Fruit fly (Drosophila melanogaster) S2 (cell line): Measurements from ENCODE around the gene CG10959.

Source experiments
- CG8478 ChIP-seq: fragments of >200 bp; optimal IDR thresholded peaks from 2 replicates; lab custom pipeline; 2018
- CTCF ChIP-seq, 2 experiments: fragments of >200 bp; optimal IDR thresholded peaks; 2 replicates each; lab custom pipeline; 2018

CG10959 gene

DNA sequence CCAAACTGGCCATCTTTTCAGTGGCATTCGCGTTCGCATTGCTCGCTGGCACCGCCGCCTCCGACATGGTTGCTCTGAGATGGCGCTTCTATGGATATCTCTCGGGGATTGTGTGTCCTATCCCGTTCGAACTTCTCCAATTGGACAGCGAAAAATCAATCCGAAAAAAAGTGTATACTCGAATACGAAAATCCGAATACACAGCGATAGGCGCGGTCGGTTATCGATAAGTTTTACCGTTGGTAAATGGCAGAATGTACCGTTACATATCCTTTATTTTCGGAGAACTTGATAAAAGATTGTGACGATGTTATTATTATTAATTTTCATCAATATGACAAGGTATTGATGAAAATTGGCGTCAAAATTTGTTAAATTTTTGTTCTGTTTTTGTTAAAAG, 3.5 kb downstream of the CG10959 start, which contains the start of gene Gbeta5:
TSS of gene Gbeta5 (minus strand) at position 199 of the 400 bp plus-strand sequence.
- TF ChIP-seq CTCF (optimal IDR thresholded peaks at IDR 0.05; lab: Kevin White, UChicago) (no peak), CG8478 (lab: Kevin White, UChicago) (no peak)

DNA sequence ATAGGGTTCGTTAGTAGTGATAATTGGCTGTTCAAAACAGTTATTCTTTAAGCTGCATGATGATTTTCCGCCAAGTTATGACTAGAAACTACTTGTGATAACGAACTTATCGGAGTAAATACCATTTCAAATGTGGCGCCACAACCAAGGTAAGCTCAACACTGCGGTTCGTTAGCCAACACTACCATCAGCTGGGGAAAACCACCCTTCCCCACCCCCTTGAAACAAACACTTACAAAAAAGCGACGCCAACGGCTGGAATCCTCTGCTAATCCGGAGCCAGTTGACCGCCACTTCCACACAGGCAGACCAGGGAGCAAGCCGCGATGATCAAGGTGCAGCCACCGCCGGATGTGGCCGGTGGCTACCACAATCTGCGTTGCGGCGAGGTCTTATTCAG, 4.1 kb downstream of the CG10959 start, which contains the start of gene CG18262:
TSS of gene CG18262 (plus strand) at position 231 of the 400 bp plus-strand sequence.
- TF ChIP-seq CTCF (optimal IDR thresholded peaks at IDR 0.05; lab: Kevin White, UChicago) (no peak), CG8478 (lab: Kevin White, UChicago) (no peak)

DNA sequence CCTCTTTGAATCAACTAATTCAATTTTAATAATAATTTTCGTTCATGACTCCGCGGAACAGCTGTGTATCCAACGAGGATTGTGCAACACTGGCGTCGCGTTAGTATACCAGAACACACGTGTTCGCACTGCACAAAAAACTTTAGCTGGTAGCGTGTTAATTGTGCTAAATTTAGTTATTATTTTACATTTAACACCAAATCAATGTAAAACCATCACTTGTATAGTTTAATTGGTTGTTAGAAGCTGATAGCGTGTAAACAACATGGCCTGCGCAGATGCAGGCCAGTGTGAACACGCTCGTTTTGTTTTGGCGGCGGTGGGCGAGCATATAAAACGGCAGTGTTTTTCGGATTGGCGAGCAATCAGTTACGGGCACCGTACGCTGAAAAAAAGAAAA, 8.7 kb downstream of the CG10959 start, which contains the start of the genes Traf6 and GIIIspla2:
TSS of gene Traf6 (minus strand) at position 93 of the 400 bp plus-strand sequence.
TSS of gene GIIIspla2 (plus strand) at position 335 of the 400 bp plus-strand sequence.
- TF ChIP-seq CTCF (optimal IDR thresholded peaks at IDR 0.05; lab: Kevin White, UChicago) (no peak), CG8478 (lab: Kevin White, UChicago) (no peak)

DNA sequence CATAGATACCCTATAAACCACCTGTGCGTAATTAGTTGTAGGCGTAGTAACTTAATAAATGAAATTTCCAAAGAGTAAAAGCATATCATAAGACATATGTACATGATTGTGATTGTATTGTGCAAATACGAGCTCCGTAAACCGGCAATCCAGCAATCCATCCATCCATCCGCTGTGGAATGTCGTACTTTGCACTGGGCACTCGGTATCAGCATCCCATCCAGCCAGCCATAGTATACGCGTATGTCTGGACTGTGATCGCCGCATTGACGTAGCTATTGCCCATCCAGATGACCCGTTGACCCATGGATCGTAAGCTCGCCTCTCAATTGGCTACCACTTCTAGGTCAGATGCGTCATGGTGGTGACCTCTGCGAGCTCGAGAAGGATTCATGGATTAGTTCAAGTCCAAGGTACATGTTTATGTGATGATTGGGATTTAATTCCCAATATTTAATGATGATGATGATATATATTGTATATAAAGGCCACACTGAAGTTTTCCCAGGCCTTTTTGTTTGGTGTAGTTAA, 10.4 kb downstream of the CG10959 start:
- TF ChIP-seq CTCF (optimal IDR thresholded peaks at IDR 0.05; lab: Kevin White, UChicago) (no peak), CG8478 (lab: Kevin White, UChicago) (no peak)

DNA sequence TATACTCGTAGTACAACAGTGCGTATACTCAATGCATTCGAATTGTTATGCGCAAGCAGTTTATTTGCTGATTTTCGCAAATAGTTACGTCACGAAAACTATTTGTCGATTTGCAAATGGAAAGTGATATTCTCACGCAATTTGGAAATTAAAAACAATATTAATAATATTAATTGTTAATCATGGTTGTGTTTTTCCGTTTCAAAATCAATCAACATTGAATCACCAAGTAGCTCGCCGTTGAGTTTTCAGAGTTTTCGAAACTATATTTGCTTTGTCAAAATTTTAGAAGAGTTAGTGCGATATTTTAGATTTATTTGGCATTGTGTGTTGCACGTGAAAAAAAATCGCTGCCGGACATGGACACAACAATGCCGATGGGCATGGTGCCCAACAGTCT, 11.2 kb downstream of the CG10959 start, which contains the start of gene CG15337:
TSS of gene CG15337 (plus strand) at position 301 of the 400 bp plus-strand sequence.
- TF ChIP-seq CG8478 (lab: Kevin White, UChicago) (no peak), CTCF (optimal IDR thresholded peaks at IDR 0.05; lab: Kevin White, UChicago) (no peak)

DNA sequence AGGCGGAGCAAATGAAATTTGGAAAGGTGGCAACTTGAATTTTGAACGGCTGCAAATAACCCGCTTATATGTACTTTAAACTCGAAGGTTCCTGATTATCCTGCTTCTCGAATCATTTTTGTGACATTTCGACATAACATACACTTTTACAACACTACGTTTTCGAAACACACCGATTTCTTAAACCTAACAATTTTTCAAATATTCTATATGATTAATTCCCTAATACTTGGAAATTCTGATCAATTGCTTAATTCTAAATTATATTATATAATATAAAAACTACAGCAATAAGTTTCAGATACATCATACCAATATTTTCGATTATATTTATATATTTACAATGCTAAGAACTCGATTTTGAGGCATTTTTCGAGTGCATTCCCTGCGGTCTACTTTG, 14.1 kb downstream of the CG10959 start, which contains the start of gene CG10761:
TSS of gene CG10761 (minus strand) at position 101 of the 400 bp plus-strand sequence.
- no peak for TF ChIP-seq CTCF (optimal IDR thresholded peaks at IDR 0.05; lab: Kevin White, UChicago)

DNA sequence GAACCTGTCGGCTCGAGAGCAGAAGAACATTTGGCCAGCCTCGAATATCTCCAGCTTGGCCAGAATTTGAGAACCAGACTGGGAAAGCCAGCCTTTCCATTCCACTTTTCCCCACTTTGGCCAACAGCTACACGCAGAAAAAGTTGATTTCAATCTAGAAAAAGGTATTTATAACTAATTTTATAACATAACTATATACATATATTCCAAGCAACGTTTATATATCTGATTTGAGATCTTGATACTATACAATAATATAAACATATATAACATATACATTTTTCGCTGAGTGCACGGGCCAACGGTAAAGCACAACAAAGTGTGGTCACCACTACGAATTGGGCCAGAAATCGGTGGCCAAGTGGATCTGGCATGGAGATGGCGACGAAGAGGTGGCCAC, 14.9 kb downstream of the CG10959 start:
- TF ChIP-seq CTCF (optimal IDR thresholded peaks at IDR 0.05; lab: Kevin White, UChicago) = no peak
- TF ChIP-seq CG8478 (lab: Kevin White, UChicago) = no peak

DNA sequence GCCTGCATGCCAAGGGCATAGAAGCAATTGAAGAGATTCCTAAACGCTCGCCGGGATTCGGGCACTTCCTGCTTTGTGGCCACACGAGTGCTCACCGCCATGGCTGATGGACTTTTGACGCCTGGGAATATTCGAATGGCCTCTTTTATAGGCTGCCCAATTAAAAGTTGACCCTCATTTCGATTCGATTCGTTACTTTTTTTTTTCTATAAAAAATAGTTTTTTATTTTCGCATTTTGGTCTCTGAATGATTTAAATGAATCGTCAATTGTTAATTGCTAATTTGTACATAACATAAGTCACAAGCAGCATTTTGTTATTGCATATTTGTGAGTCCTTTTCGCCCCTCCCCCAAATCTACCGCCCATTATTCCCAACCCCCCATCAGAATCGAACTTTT, 17.0 kb downstream of the CG10959 start, which contains the start of gene Or7a:
TSS of gene Or7a (minus strand) at position 101 of the 400 bp plus-strand sequence.
- TF ChIP-seq CTCF (optimal IDR thresholded peaks at IDR 0.05; lab: Kevin White, UChicago) = no peak
- no peak for TF ChIP-seq CG8478 (lab: Kevin White, UChicago)

DNA sequence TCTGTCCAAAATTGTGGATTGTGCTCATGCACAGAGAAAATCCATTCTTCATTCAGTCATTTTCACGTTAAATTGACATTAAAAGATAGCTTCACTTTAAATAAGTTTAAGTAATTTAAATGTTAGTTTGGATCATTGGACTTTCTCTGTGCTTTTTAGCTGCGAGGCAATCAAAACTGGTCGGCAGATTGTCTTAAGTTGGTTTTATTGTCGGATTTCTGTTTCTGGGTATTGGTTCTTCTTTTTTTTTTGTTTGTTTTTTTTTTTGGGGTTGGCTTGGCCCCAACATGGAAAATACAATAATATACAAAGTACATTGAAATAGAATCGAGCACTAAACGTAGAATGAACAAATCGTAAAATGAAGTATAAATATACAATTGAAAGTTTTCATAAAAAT, 21.6 kb downstream of the CG10959 start, which contains the start of gene CG2278:
TSS of gene CG2278 (minus strand) at position 101 of the 400 bp plus-strand sequence.
- no peak for TF ChIP-seq CTCF (optimal IDR thresholded peaks at IDR 0.05; lab: Kevin White, UChicago)
- TF ChIP-seq CG8478 (lab: Kevin White, UChicago) = no peak

DNA sequence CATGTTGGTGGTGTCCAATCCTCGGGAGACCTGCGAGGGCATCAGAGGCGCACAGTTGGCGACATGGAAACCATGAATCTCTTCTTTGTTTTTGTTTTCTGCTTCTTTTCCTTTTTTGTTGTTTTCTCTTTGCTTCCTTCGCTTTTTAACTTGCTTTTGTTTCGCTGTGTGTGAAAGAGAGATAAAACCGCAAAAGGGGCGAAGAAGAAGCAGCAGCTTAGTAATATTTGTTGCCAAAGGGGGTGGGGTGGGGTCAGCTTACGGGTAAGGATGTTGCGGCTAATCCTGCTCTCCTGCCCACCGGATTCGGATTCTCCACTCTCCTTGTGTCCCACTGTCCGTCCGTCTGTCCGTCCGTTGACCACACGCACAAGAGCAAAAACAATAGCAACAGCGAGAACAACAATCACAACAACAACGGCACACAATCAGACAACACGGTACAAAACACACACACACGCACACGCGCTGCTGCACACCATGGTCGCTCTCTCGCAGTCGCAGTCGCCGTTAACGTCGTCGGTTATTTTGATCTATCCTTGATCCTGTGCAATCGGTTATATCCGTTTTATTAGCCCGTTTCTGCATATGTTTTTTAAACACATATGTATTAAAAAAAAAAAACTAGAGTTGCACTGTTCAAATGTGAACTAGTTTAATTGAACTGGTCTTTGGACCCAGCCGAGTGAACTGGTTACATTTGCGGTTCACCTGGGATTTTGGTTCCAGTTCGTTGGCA, 27.9 kb downstream of the CG10959 start:
- TF ChIP-seq CTCF (optimal IDR thresholded peaks at IDR 0.05; lab: Kevin White, UChicago) = no peak
- no peak for TF ChIP-seq CG8478 (lab: Kevin White, UChicago)

DNA sequence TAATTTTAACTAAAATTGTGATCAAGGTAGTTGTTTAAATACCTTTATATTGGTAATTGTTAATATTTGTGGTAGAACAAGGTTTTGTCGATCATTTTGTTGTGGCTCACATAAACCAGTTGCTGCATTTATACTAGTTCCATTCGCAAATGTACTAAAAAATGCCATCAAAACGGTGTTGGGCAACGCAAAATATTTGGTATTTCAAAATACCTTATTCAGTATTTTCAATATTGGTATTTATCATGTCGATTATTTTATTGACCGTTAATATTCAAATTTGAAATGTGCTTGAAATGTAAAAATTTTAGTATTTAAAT, 28.4 kb downstream of the CG10959 start, which contains the start of gene slpr:
TSS of gene slpr (minus strand) at position 156 of the 320 bp plus-strand sequence.
- TF ChIP-seq CG8478 (lab: Kevin White, UChicago) (no peak), CTCF (optimal IDR thresholded peaks at IDR 0.05; lab: Kevin White, UChicago) (no peak)

DNA sequence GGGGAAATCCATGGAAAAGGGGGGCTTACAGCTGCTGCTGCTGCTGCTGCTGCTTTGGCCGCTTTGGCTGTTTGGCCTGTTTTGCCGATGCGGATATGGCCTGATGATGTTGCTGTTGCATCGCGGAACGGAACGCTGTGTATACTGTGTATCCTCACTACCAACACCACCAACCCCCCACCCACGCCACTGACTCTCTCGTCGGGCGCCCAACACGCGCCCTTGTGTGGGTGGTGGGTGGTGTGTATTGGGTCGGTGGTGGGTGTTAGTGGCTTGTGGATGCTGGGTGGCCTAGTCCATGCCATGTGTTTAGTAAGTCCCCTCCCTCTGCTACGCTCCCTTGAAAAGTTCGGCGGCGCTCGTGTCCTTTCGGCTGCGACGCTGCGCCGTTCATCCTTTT, 29.2 kb downstream of the CG10959 start:
- TF ChIP-seq CG8478 (lab: Kevin White, UChicago) = no peak
- TF ChIP-seq CTCF (optimal IDR thresholded peaks at IDR 0.05; lab: Kevin White, UChicago) = no peak

DNA sequence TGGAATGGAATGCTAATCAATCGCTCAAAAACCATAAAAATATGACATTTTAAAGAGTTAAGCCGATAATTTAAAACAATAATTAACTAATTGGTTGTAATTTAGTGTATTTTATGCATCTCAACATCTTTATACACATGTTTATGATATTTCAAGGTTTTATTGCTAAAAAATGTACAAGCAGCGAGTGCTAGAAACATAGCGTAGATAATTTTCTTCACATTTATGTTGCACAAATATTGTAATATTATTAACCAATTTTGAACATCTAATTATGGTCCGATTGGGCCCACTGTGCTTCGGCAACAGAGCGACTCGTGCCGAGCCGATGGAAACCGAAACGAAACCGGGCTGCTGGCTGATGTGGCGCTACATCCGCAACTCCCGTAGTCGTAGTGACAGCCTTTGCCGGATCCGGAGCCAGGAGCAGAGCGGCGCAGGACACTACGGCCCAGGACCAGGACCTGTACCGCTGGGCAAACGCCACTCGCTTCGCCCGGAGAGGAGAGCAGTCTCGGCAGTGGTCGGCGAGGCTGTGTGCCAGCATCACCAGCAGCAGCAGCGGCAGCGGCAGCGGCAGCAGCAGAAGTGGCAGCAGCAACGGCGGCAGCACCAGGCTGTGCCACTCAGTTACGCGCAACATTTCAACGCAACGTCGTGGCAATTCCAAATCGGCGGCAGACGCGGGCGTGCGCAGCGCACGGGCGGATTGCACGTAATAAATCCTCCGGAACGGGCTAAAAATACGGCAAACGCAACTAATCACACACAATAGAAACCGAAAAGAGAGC, 29.8 kb downstream of the CG10959 start, which contains the start of gene sdt:
TSS of gene sdt (plus strand) at position 385 of the 791 bp plus-strand sequence.
- TF ChIP-seq CTCF (optimal IDR thresholded peaks at IDR 0.05; lab: Kevin White, UChicago) (no peak), CG8478 (lab: Kevin White, UChicago) (no peak)

DNA sequence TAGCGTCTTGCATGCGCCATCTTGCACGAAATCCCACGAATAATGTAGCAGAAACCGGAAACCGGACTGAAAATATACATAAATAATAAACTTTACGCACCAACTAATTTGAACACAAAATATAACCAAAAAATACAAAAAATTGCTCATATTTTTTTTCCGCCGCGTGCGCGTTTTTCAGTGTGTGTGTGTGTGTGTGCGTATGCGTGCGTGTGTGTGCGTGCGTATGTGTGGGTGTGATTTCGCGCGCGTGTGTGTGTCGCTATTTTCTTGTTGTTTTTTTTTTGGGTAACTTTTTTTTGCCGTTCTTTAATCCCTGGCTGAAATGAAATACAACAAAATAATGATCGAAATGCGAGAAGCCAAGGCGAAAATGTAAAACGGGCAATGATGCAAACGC, 30.4 kb downstream of the CG10959 start:
- no peak for TF ChIP-seq CTCF (optimal IDR thresholded peaks at IDR 0.05; lab: Kevin White, UChicago)
- TF ChIP-seq CG8478 (lab: Kevin White, UChicago) = no peak
